Worm (Caenorhabditis elegans) whole organism, L4/young adult: Measurements from ENCODE around the gene spp-16.

Experiments used
- dao-5 ChIP-seq: sonication (generic microtip); optimal IDR thresholded peaks from 2 replicates; lab custom pipeline; 2016; ENCODE audit warnings: missing genotype, missing genetic modification characterization, moderate library complexity, missing compliant biosample characterization
- him-1 ChIP-seq: sonication (generic microtip); optimal IDR thresholded peaks from 2 replicates; lab custom pipeline; 2016; ENCODE audit warnings: missing genotype, missing genetic modification reagents, missing genetic modification characterization, missing compliant biosample characterization

- TF ChIP-seq dao-5 (tag; lab: Kevin White, UChicago) (no peak), him-1 (tag; lab: Kevin White, UChicago) (no peak)
Measured at ce11 chrV:10865599-10865998, 35.5 kb downstream of the spp-16 start, which contains the start of gene saeg-1.
